Fruit fly (Drosophila melanogaster): ENCODE data around the gene CG13050.

CG13050 gene

DNA sequence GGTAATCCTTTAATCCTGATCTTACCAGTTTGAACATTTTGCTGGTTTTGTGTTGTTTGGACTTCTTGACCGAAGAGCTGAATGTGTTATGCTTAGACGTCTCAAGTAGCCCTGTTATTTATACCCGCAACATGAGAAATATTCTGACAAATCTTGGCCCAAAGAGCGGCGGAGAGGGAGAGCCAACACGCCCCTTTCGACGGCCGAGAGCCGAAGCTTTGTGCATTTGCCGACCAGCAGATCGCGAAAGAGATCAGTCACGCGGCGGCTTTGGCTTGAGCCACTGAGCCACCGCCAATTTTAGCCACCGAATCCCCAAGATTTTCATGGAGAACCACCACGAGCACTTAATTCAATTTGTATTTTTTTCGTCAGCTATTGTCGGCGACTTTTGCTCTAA is 16.4 kb upstream of the CG13050 start, which contains the start of gene CG4962:
CG4962 (minus strand) TSS at position 101 of the 400 bp plus-strand sequence.
- TF ChIP-seq D19B (GFP tag; optimal IDR thresholded peaks at IDR 0.05) (no peak), disco-r (GFP tag; optimal IDR thresholded peaks at IDR 0.05) (no peak), Ets97D (GFP tag; optimal IDR thresholded peaks at IDR 0.05) (no peak), CG6689 (GFP tag; IDR thresholded peaks at IDR 0.05) (no peak), Doc3 (GFP tag; IDR thresholded peaks at IDR 0.05; ENCODE audit: partially characterized antibody) (no peak), Rx (GFP tag; IDR thresholded peaks at IDR 0.05) (no peak), luna (GFP tag; optimal IDR thresholded peaks at IDR 0.05) (no peak), CG13624 (GFP tag; optimal IDR thresholded peaks at IDR 0.05) (no peak), CG11398 (GFP tag; optimal IDR thresholded peaks at IDR 0.05) (no peak), fd102C (GFP tag; optimal IDR thresholded peaks at IDR 0.05) (no peak), NC2β (GFP tag; optimal IDR thresholded peaks at IDR 0.05) (no peak), jigr1 (GFP tag; IDR thresholded peaks at IDR 0.05) (no peak), Xrp1 (GFP tag; IDR thresholded peaks at IDR 0.05) (no peak), HmgD (GFP tag; optimal IDR thresholded peaks at IDR 0.05) (no peak), tio (GFP tag; optimal IDR thresholded peaks at IDR 0.05) (no peak)

DNA sequence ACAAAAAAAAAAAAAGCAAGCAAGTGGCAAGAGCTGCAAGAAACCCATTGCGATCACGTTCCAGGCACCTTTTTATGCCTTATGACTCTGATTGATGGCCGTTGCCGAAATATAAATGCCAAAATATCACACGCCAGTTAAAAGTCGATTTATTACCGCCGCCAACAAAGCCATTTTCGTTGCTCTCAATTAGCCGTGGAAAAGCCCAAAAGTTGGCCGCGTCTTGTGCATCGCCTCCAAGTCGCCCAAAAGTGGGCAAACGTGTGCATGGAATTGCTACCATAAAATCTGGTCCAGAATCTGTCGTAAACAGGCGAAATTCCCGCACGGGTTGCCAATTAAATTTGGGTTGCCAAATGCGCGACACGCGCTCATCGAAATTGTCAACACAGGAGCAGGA is 12.6 kb upstream of the CG13050 start:
- TF ChIP-seq Tbp (GFP tag; optimal IDR thresholded peaks at IDR 0.05), result no peak
- TF ChIP-seq CG13287 (GFP tag; IDR thresholded peaks at IDR 0.05; ENCODE audit: partially characterized antibody), result peak; percentile 10; the same call in 1 of the 2 replicates
- TF ChIP-seq CG7745 (tag; optimal IDR thresholded peaks at IDR 0.05), result no peak
- TF ChIP-seq CG9932 (GFP tag; IDR thresholded peaks at IDR 0.05), result no peak
- peak; percentile 11 for TF ChIP-seq Abd-B (GFP tag; optimal IDR thresholded peaks at IDR 0.05)
- TF ChIP-seq CG6791 (GFP tag; IDR thresholded peaks at IDR 0.05; ENCODE audit: partially characterized antibody), result no peak
- TF ChIP-seq CG10209 (GFP tag; optimal IDR thresholded peaks at IDR 0.05), result no peak
- 0 out of 3 replicates have a peak, but pooled peaks have one; percentile 17 for TF ChIP-seq z (GFP tag; IDR thresholded peaks at IDR 0.05)
- TF ChIP-seq CG42726 (GFP tag; IDR thresholded peaks at IDR 0.05; ENCODE audit: partially characterized antibody), result 0 out of 2 replicates have a peak, but pooled peaks have one; percentile 34
- TF ChIP-seq Vsx1 (GFP tag; optimal IDR thresholded peaks at IDR 0.05), result peak; percentile 49
- no peak for TF ChIP-seq Ets97D (GFP tag; optimal IDR thresholded peaks at IDR 0.05)

DNA sequence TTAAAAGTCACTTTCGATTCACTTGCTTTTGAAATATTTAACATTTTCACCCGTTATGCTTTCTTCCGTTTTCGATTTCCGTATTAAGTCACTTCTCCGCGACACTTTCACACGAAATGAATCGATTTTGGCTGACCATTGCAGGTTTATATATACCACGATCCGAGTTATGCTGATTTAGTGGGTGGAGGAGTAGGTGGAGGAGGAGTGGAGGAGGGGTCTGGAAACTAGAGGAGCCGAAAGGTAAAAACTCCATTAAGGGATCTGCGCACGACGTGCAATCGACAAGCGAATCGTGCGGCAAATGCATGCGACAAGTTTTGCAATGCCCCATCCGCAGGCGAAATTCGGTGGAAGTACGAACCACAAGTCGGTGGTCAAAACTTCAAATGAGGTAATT is 11.8 kb upstream of the CG13050 start, which contains the start of gene CG13045:
CG13045 (minus strand) TSS at position 101 of the 400 bp plus-strand sequence.
- TF ChIP-seq C15 (GFP tag; IDR thresholded peaks at IDR 0.05) (0 out of 3 replicates have a peak, but pooled peaks have one; percentile 11), TFAM (GFP tag; optimal IDR thresholded peaks at IDR 0.05) (no peak)

DNA sequence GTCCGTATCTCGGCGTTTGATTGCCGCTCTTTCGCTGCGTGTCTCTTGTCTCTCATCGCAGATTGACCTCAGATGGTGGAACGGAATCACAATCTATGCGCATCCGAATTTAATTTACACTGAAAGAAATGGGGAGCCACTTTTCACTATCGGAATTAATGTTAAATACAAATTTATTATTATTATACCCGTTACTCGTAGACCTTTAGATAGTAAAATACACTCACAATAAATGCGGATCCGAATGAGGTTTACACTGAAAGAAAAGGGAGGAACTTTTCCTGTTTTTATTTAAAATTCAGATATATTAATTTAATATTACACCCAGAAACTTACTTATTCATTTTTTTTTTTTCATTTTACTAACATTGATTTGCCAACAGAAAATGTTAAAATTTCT is 10.0 kb upstream of the CG13050 start:
- TF ChIP-seq CG13123 (GFP tag; optimal IDR thresholded peaks at IDR 0.05), result no peak
- no peak for TF ChIP-seq CG9932 (GFP tag; IDR thresholded peaks at IDR 0.05)
- TF ChIP-seq CG14860 (GFP tag; IDR thresholded peaks at IDR 0.05; ENCODE audit: partially characterized antibody), result no peak
- TF ChIP-seq Mad (GFP tag; optimal IDR thresholded peaks at IDR 0.05), result no peak
- 0 out of 2 replicates have a peak, but pooled peaks have one; percentile 20 for TF ChIP-seq Nf-YA (GFP tag; IDR thresholded peaks at IDR 0.05)
- TF ChIP-seq fd64A (GFP tag; optimal IDR thresholded peaks at IDR 0.05), result no peak
- no peak for TF ChIP-seq CG11504 (tag; optimal IDR thresholded peaks at IDR 0.05)
- no peak for TF ChIP-seq al (GFP tag; IDR thresholded peaks at IDR 0.05)
- TF ChIP-seq zfh1 (GFP tag; IDR thresholded peaks at IDR 0.05), result no peak
- TF ChIP-seq eve (GFP tag; optimal IDR thresholded peaks at IDR 0.05), result no peak
- no peak for TF ChIP-seq Sox100B (GFP tag; optimal IDR thresholded peaks at IDR 0.05)
- TF ChIP-seq Doc2 (GFP tag; IDR thresholded peaks at IDR 0.05), result no peak
- TF ChIP-seq CG3838 (GFP tag; optimal IDR thresholded peaks at IDR 0.05), result no peak
- TF ChIP-seq Abd-B (GFP tag; optimal IDR thresholded peaks at IDR 0.05), result no peak
- TF ChIP-seq CG6654 (GFP tag; optimal IDR thresholded peaks at IDR 0.05), result no peak
- no peak for TF ChIP-seq Hsf (GFP tag; optimal IDR thresholded peaks at IDR 0.05)
- TF ChIP-seq CG8388 (GFP tag; optimal IDR thresholded peaks at IDR 0.05), result no peak
- peak; percentile 39 for TF ChIP-seq CG7839 (tag; optimal IDR thresholded peaks at IDR 0.05)
- TF ChIP-seq gem (tag; optimal IDR thresholded peaks at IDR 0.05), result peak; percentile 65
- TF ChIP-seq E2f2 (GFP tag; IDR thresholded peaks at IDR 0.05), result peak; percentile 22; the same call in 1 of the 2 replicates
- TF ChIP-seq gsb (GFP tag; IDR thresholded peaks at IDR 0.05), result no peak
- TF ChIP-seq CG2116 (GFP tag; optimal IDR thresholded peaks at IDR 0.05), result no peak
- TF ChIP-seq CG42726 (GFP tag; IDR thresholded peaks at IDR 0.05; ENCODE audit: partially characterized antibody), result no peak

All from whole organism, embryonic.